Worm (Caenorhabditis elegans) whole organism, L4/young adult: Measurements from ENCODE around the gene H24K24.2.

Experiments used
- W03F9.2 ChIP-seq: fragments of 150-350 bp; optimal IDR thresholded peaks from 2 replicates; lab custom pipeline; 2014; ENCODE audit warnings: missing biosample characterization, missing genetic modification characterization
- him-1 ChIP-seq: sonication (generic microtip); optimal IDR thresholded peaks from 2 replicates; lab custom pipeline; 2016; ENCODE audit warnings: missing genotype, missing genetic modification reagents, missing genetic modification characterization, missing compliant biosample characterization

- TF ChIP-seq him-1 (tag; lab: Kevin White, UChicago): peak; percentile 51
- TF ChIP-seq W03F9.2 (tag; lab: Kevin White, UChicago): no peak
These were observed 47.2 kb downstream of the H24K24.2 start, which contains the start of gene sqv-6 for ce11 chrV:964739-965283.
